Worm (Caenorhabditis elegans) whole organism, L3 larva: ENCODE data around the gene ced-3.

ENCODE experiments used
- ama-1 ChIP-seq: fragments of 150-350 bp; optimal IDR thresholded peaks from 2 replicates; lab custom pipeline; 2018
- elt-3 ChIP-seq, 3 experiments: fragments of 150-350 bp in 1 of 3; sonication (generic microtip) in 2 of 3; optimal IDR thresholded peaks; 2 replicates in 2 of 3; 4 replicates in 1 of 3; lab custom pipeline; 2014 to 2017; ENCODE audit warnings: missing biosample characterization in 3 of 3, missing genetic modification characterization in 3 of 3
- eor-1 ChIP-seq, 2 experiments: fragments of 150-350 bp; optimal IDR thresholded peaks; 2 replicates each; lab custom pipeline; 2014 to 2018; ENCODE audit warnings: missing biosample characterization in 2 of 2, missing genetic modification characterization in 2 of 2
- nhr-237 ChIP-seq: fragments of 150-350 bp; optimal IDR thresholded peaks from 2 replicates; lab custom pipeline; 2014; ENCODE audit warnings: missing biosample characterization, missing genetic modification characterization
- nhr-76 ChIP-seq: fragments of 150-350 bp; sonication (generic microtip); optimal IDR thresholded peaks from 5 replicates; lab custom pipeline; 2014; ENCODE audit warnings: missing biosample characterization, missing genetic modification characterization
- pqm-1 ChIP-seq: fragments of 150-350 bp; optimal IDR thresholded peaks from 2 replicates; lab custom pipeline; 2017; ENCODE audit warnings: missing biosample characterization, missing genetic modification characterization, inconsistent platforms
- skn-1 ChIP-seq: fragments of 150-350 bp; optimal IDR thresholded peaks from 2 replicates; lab custom pipeline; 2014; ENCODE audit warnings: missing biosample characterization, missing genetic modification characterization
- unc-62 ChIP-seq: fragments of 150-350 bp; sonication (generic microtip); optimal IDR thresholded peaks from 4 replicates; lab custom pipeline; 2014; ENCODE audit warnings: missing biosample characterization, missing genetic modification reagents, missing genetic modification characterization

ce11 chrIV:13221657-13222056 lies 17.7 kb upstream of the ced-3 start, which contains the start of gene C48D1.5:
- no peak for TF ChIP-seq nhr-76
- TF ChIP-seq nhr-237 (tag; lab: Kevin White, UChicago): no peak
- TF ChIP-seq elt-3 (tag; optimal IDR thresholded peaks at IDR 0.05; lab: Kevin White, UChicago): no peak
- no peak for TF ChIP-seq pqm-1
- no peak for TF ChIP-seq eor-1 (tag; optimal IDR thresholded peaks at IDR 0.05; lab: Kevin White, UChicago)
- no peak for TF ChIP-seq unc-62 (GFP tag; lab: Kevin White, UChicago)
- no peak for TF ChIP-seq skn-1 (tag; lab: Kevin White, UChicago)
- no peak for TF ChIP-seq ama-1 (lab: Kevin White, UChicago)
